Fruit fly (Drosophila melanogaster): Measurements from ENCODE around the gene CG14669.
A peak's percentile ranks its signal among the peaks of the same experiment; 100 is the strongest.

Gene CG14669

dm6 chr3R:5414147-5414748 lies at the start of gene CG14669:
Gene CG14669 (plus strand): TSS chr3R:5414527.
- no peak for TF ChIP-seq h (GFP tag; optimal IDR thresholded peaks at IDR 0.05)
- TF ChIP-seq ey (GFP tag; optimal IDR thresholded peaks at IDR 0.05) = no peak
- no peak for TF ChIP-seq Rel (GFP tag; optimal IDR thresholded peaks at IDR 0.05)
- no peak for TF ChIP-seq Rel (tag; optimal IDR thresholded peaks at IDR 0.05)
- no peak for TF ChIP-seq brk (GFP tag; optimal IDR thresholded peaks at IDR 0.05)
- no peak for TF ChIP-seq GATAd (GFP tag; optimal IDR thresholded peaks at IDR 0.05)
- TF ChIP-seq Sp1 (GFP tag; optimal IDR thresholded peaks at IDR 0.05) = no peak
- TF ChIP-seq Vsx2 (GFP tag; optimal IDR thresholded peaks at IDR 0.05; ENCODE audit: partially characterized antibody) = no peak
- TF ChIP-seq Mio (GFP tag; optimal IDR thresholded peaks at IDR 0.05) = no peak
- TF ChIP-seq Hr83 (GFP tag; optimal IDR thresholded peaks at IDR 0.05; ENCODE audit: poor library complexity, severe bottlenecking) = no peak
- no peak for TF ChIP-seq tai (GFP tag; optimal IDR thresholded peaks at IDR 0.05)
- TF ChIP-seq N (GFP tag; optimal IDR thresholded peaks at IDR 0.05) = no peak

- TF ChIP-seq h (GFP tag; optimal IDR thresholded peaks at IDR 0.05) = peak; percentile 7
- peak; percentile 22 for TF ChIP-seq rgr (GFP tag; optimal IDR thresholded peaks at IDR 0.05)
- no peak for TF ChIP-seq tai (GFP tag; optimal IDR thresholded peaks at IDR 0.05)
- peak; percentile 10 for TF ChIP-seq Sp1 (GFP tag; optimal IDR thresholded peaks at IDR 0.05)
- no peak for TF ChIP-seq Mio (GFP tag; optimal IDR thresholded peaks at IDR 0.05)
- no peak for TF ChIP-seq dmrt93B (GFP tag; optimal IDR thresholded peaks at IDR 0.05)
- no peak for TF ChIP-seq Hnf4 (GFP tag; optimal IDR thresholded peaks at IDR 0.05)
- TF ChIP-seq OdsH (GFP tag; optimal IDR thresholded peaks at IDR 0.05) = peak; percentile 13
- TF ChIP-seq Rel (GFP tag; optimal IDR thresholded peaks at IDR 0.05) = no peak
- peak; percentile 86 for TF ChIP-seq Rel (tag; optimal IDR thresholded peaks at IDR 0.05)
- TF ChIP-seq Hr83 (GFP tag; optimal IDR thresholded peaks at IDR 0.05; ENCODE audit: poor library complexity, severe bottlenecking) = no peak
- no peak for TF ChIP-seq Jra (GFP tag; optimal IDR thresholded peaks at IDR 0.05)
- no peak for TF ChIP-seq Dif (GFP tag; optimal IDR thresholded peaks at IDR 0.05; ENCODE audit: partially characterized antibody)
- no peak for TF ChIP-seq dsf (GFP tag; optimal IDR thresholded peaks at IDR 0.05; ENCODE audit: borderline replicate concordance)
- TF ChIP-seq HLH106 (tag; optimal IDR thresholded peaks at IDR 0.05) = no peak
- no peak for TF ChIP-seq jim (GFP tag; optimal IDR thresholded peaks at IDR 0.05)
These were observed 49.6 kb upstream of the CG14669 start for dm6 chr3R:5364539-5365273.

- TF ChIP-seq Hnf4 (GFP tag; optimal IDR thresholded peaks at IDR 0.05) = peak; percentile 33
- no peak for TF ChIP-seq brk (GFP tag; optimal IDR thresholded peaks at IDR 0.05)
- TF ChIP-seq dsf (GFP tag; optimal IDR thresholded peaks at IDR 0.05; ENCODE audit: borderline replicate concordance) = no peak
- no peak for TF ChIP-seq Vsx2 (GFP tag; optimal IDR thresholded peaks at IDR 0.05; ENCODE audit: partially characterized antibody)
- TF ChIP-seq Hr83 (GFP tag; optimal IDR thresholded peaks at IDR 0.05; ENCODE audit: poor library complexity, severe bottlenecking) = peak; percentile 98
- TF ChIP-seq rgr (GFP tag; optimal IDR thresholded peaks at IDR 0.05) = peak; percentile 38
- no peak for TF ChIP-seq N (GFP tag; optimal IDR thresholded peaks at IDR 0.05)
- peak; percentile 14 for TF ChIP-seq Sp1 (GFP tag; optimal IDR thresholded peaks at IDR 0.05)
- TF ChIP-seq tai (GFP tag; optimal IDR thresholded peaks at IDR 0.05) = no peak
- TF ChIP-seq CG9705 (GFP tag; optimal IDR thresholded peaks at IDR 0.05) = peak; percentile 15
- peak; percentile 43 for TF ChIP-seq h (GFP tag; optimal IDR thresholded peaks at IDR 0.05)
- no peak for TF ChIP-seq Rel (GFP tag; optimal IDR thresholded peaks at IDR 0.05)
- TF ChIP-seq Rel (tag; optimal IDR thresholded peaks at IDR 0.05) = peak; percentile 63
- TF ChIP-seq HLH106 (tag; optimal IDR thresholded peaks at IDR 0.05) = peak; percentile 7
- peak; percentile 77 for TF ChIP-seq Jra (GFP tag; optimal IDR thresholded peaks at IDR 0.05)
These were observed 46.7 kb upstream of the CG14669 start for dm6 chr3R:5367512-5368169.

- TF ChIP-seq woc (GFP tag; optimal IDR thresholded peaks at IDR 0.05) (peak; percentile 22), rgr (GFP tag; optimal IDR thresholded peaks at IDR 0.05) (peak; percentile 35), sv (GFP tag; optimal IDR thresholded peaks at IDR 0.05) (peak; percentile 1), fru (GFP tag; optimal IDR thresholded peaks at IDR 0.05) (peak; percentile 29), Hnf4 (GFP tag; optimal IDR thresholded peaks at IDR 0.05) (peak; percentile 54), Dfd (GFP tag; optimal IDR thresholded peaks at IDR 0.05) (no peak), Hr78 (GFP tag; optimal IDR thresholded peaks at IDR 0.05) (no peak), tai (GFP tag; optimal IDR thresholded peaks at IDR 0.05) (no peak), foxo (GFP tag; optimal IDR thresholded peaks at IDR 0.05) (peak in 1 of 2 experiments; percentile 42), Abd-B (GFP tag; optimal IDR thresholded peaks at IDR 0.05) (no peak), dl (GFP tag; optimal IDR thresholded peaks at IDR 0.05; ENCODE audit: insufficient read depth in 1 of 2, partially characterized antibody in 2 of 2) (no peak), CG9705 (GFP tag; optimal IDR thresholded peaks at IDR 0.05) (peak; percentile 27), Mio (GFP tag; optimal IDR thresholded peaks at IDR 0.05) (no peak), br (GFP tag; optimal IDR thresholded peaks at IDR 0.05) (peak; percentile 12), HLH106 (tag; optimal IDR thresholded peaks at IDR 0.05) (peak; percentile 22), h (GFP tag; optimal IDR thresholded peaks at IDR 0.05) (peak; percentile 26), Rel (GFP tag; optimal IDR thresholded peaks at IDR 0.05) (no peak), Rel (tag; optimal IDR thresholded peaks at IDR 0.05) (peak; percentile 54), CrebA (GFP tag; optimal IDR thresholded peaks at IDR 0.05; ENCODE audit: borderline replicate concordance) (no peak), Dif (GFP tag; optimal IDR thresholded peaks at IDR 0.05; ENCODE audit: partially characterized antibody) (no peak), Vsx2 (GFP tag; optimal IDR thresholded peaks at IDR 0.05; ENCODE audit: partially characterized antibody) (no peak), Hr83 (GFP tag; optimal IDR thresholded peaks at IDR 0.05; ENCODE audit: poor library complexity, severe bottlenecking) (peak; percentile 52), Sp1 (GFP tag; optimal IDR thresholded peaks at IDR 0.05) (peak; percentile 17), jim (GFP tag; optimal IDR thresholded peaks at IDR 0.05) (no peak), ey (GFP tag; optimal IDR thresholded peaks at IDR 0.05) (peak; percentile 14)
These were observed 46.1 kb upstream of the CG14669 start, which contains the start of gene Cerk for dm6 chr3R:5368170-5368781. Gene Cerk (minus strand): TSS chr3R:5368306.
